Fruit fly (Drosophila melanogaster) whole organism, wandering third instar larva: ENCODE data around the gene klu.

ENCODE experiments used
- Abd-B ChIP-seq: fragments of >200 bp; optimal IDR thresholded peaks from 2 replicates; lab custom pipeline; 2017; ENCODE audit warnings: missing biosample characterization, missing genetic modification characterization
- CG32264 ChIP-seq: fragments of 200-800 bp; sonication (Bioruptor generic); optimal IDR thresholded peaks from 2 replicates; lab custom pipeline; 2016; ENCODE audit warnings: missing biosample characterization, missing genetic modification characterization
- CG9705 ChIP-seq: fragments of 200-800 bp; sonication (Bioruptor generic); optimal IDR thresholded peaks from 2 replicates; lab custom pipeline; 2018; ENCODE audit warnings: missing biosample characterization, mild to moderate bottlenecking, missing genetic modification characterization
- CrebA ChIP-seq: fragments of 200-800 bp; sonication (Bioruptor generic); optimal IDR thresholded peaks from 2 replicates; lab custom pipeline; 2016; ENCODE audit warnings: missing biosample characterization, mild to moderate bottlenecking, missing genetic modification characterization, borderline replicate concordance
- Dfd ChIP-seq: fragments of >200 bp; optimal IDR thresholded peaks from 2 replicates; lab custom pipeline; 2017; ENCODE audit warnings: missing biosample characterization, missing genetic modification characterization
- Dif ChIP-seq: fragments of 200-275, 200-300 bp; sonication (Bioruptor generic); optimal IDR thresholded peaks from 2 replicates; lab custom pipeline; 2018; ENCODE audit warnings: missing biosample characterization, missing genetic modification characterization; ENCODE audit not compliant: partially characterized antibody
- GATAd ChIP-seq: sonication (Bioruptor generic); optimal IDR thresholded peaks from 2 replicates; lab custom pipeline; 2016; ENCODE audit warnings: missing biosample characterization, missing genetic modification characterization
- HLH106 ChIP-seq: fragments of 200-800 bp; optimal IDR thresholded peaks from 3 replicates; lab custom pipeline; 2019; ENCODE audit warnings: missing biosample characterization, mild to moderate bottlenecking, missing genetic modification characterization, moderate library complexity
- Hnf4 ChIP-seq: fragments of 200-800 bp; sonication (Bioruptor generic); optimal IDR thresholded peaks from 2 replicates; lab custom pipeline; 2016; ENCODE audit warnings: missing biosample characterization, mild to moderate bottlenecking, missing genetic modification characterization
- Hr78 ChIP-seq: fragments of >200 bp; optimal IDR thresholded peaks from 2 replicates; lab custom pipeline; 2017; ENCODE audit warnings: missing biosample characterization, missing genetic modification characterization
- Hr83 ChIP-seq: fragments of 200-300 bp; sonication (Bioruptor generic); optimal IDR thresholded peaks from 2 replicates; lab custom pipeline; 2016; ENCODE audit warnings: missing biosample characterization, mild to moderate bottlenecking, missing genetic modification characterization, moderate library complexity; ENCODE audit not compliant: poor library complexity, severe bottlenecking
- Jra ChIP-seq: sonication (Bioruptor generic); optimal IDR thresholded peaks from 2 replicates; lab custom pipeline; 2016; ENCODE audit warnings: missing biosample characterization, missing genetic modification characterization
- Mio ChIP-seq: sonication (Bioruptor generic); optimal IDR thresholded peaks from 2 replicates; lab custom pipeline; 2016; ENCODE audit warnings: missing biosample characterization, missing genetic modification characterization
- Myc ChIP-seq: fragments of >200 bp; optimal IDR thresholded peaks from 2 replicates; lab custom pipeline; 2017
- N ChIP-seq: fragments of >200 bp; optimal IDR thresholded peaks from 2 replicates; lab custom pipeline; 2018; ENCODE audit warnings: missing biosample characterization, missing external identifiers, missing genetic modification characterization
- OdsH ChIP-seq: fragments of 200-800 bp; sonication (Bioruptor generic); optimal IDR thresholded peaks from 2 replicates; lab custom pipeline; 2016; ENCODE audit warnings: missing biosample characterization, mild to moderate bottlenecking, missing genetic modification characterization
- Rel ChIP-seq, 2 experiments: fragments of 200-800 bp; sonication (Bioruptor generic) in 1 of 2; optimal IDR thresholded peaks; 2 replicates in 1 of 2; 3 replicates in 1 of 2; lab custom pipeline; 2016 to 2019; ENCODE audit warnings: mild to moderate bottlenecking in 2 of 2, missing biosample characterization in 2 of 2, missing genetic modification characterization in 2 of 2, moderate library complexity in 1 of 2
- Sp1 ChIP-seq: fragments of 200-800 bp; sonication (Bioruptor generic); optimal IDR thresholded peaks from 3 replicates; lab custom pipeline; 2019; ENCODE audit warnings: missing biosample characterization, mild to moderate bottlenecking, missing genetic modification characterization, moderate library complexity
- Vsx2 ChIP-seq: fragments of 200-300, 225-300 bp; sonication (Bioruptor generic); optimal IDR thresholded peaks from 2 replicates; lab custom pipeline; 2018; ENCODE audit warnings: missing biosample characterization, missing genetic modification characterization; ENCODE audit not compliant: partially characterized antibody
- br ChIP-seq: fragments of 200-800 bp; sonication (Bioruptor generic); optimal IDR thresholded peaks from 2 replicates; lab custom pipeline; 2016; ENCODE audit warnings: missing biosample characterization, missing genetic modification characterization
- brk ChIP-seq: fragments of 200-800 bp; sonication (Bioruptor generic); optimal IDR thresholded peaks from 2 replicates; lab custom pipeline; 2016; ENCODE audit warnings: missing biosample characterization, mild to moderate bottlenecking, missing genetic modification characterization
- dl ChIP-seq, 2 experiments: fragments of 175-275, 200-275 bp in 1 of 2; fragments of 200-275 bp in 1 of 2; sonication (Bioruptor generic); optimal IDR thresholded peaks; lab custom pipeline; 2018; ENCODE audit warnings: mild to moderate bottlenecking in 2 of 2, missing biosample characterization in 2 of 2, missing genetic modification characterization in 2 of 2, moderate library complexity in 2 of 2; ENCODE audit not compliant: partially characterized antibody in 2 of 2, insufficient read depth in 1 of 2
- dmrt93B ChIP-seq: fragments of 200-800 bp; sonication (Bioruptor generic); optimal IDR thresholded peaks from 2 replicates; lab custom pipeline; 2018; ENCODE audit warnings: missing biosample characterization, mild to moderate bottlenecking, missing genetic modification characterization
- dsf ChIP-seq: sonication (Bioruptor generic); optimal IDR thresholded peaks from 2 replicates; lab custom pipeline; 2016; ENCODE audit warnings: missing biosample characterization, missing genetic modification characterization, borderline replicate concordance
- ey ChIP-seq: fragments of 200-800 bp; sonication (Bioruptor generic); optimal IDR thresholded peaks from 2 replicates; lab custom pipeline; 2016; ENCODE audit warnings: missing biosample characterization, missing genetic modification characterization
- foxo ChIP-seq, 2 experiments: fragments of 200-800 bp; sonication (Bioruptor generic); optimal IDR thresholded peaks; 2 replicates in 1 of 2; 3 replicates in 1 of 2; lab custom pipeline; 2016 to 2017; ENCODE audit warnings: missing biosample characterization in 2 of 2, missing genetic modification characterization in 2 of 2
- fru ChIP-seq: fragments of 200-800 bp; sonication (Bioruptor generic); optimal IDR thresholded peaks from 3 replicates; lab custom pipeline; 2016; ENCODE audit warnings: missing biosample characterization, mild to moderate bottlenecking, missing genetic modification characterization
- h ChIP-seq: fragments of 200-800 bp; sonication (Bioruptor generic); optimal IDR thresholded peaks from 3 replicates; lab custom pipeline; 2016; ENCODE audit warnings: missing biosample characterization, mild to moderate bottlenecking, missing genetic modification characterization
- jim ChIP-seq: fragments of 175-275, 200-325 bp; sonication (Bioruptor generic); optimal IDR thresholded peaks from 2 replicates; lab custom pipeline; 2016; ENCODE audit warnings: missing biosample characterization, mild to moderate bottlenecking, missing genetic modification characterization
- lola ChIP-seq: fragments of >200 bp; optimal IDR thresholded peaks from 2 replicates; lab custom pipeline; 2017; ENCODE audit warnings: missing biosample characterization, missing genetic modification characterization
- pan ChIP-seq: fragments of >200 bp; optimal IDR thresholded peaks from 2 replicates; lab custom pipeline; 2017
- psq ChIP-seq: fragments of 200-800 bp; sonication (Bioruptor generic); optimal IDR thresholded peaks from 3 replicates; lab custom pipeline; 2017; ENCODE audit warnings: missing biosample characterization, mild to moderate bottlenecking, missing genetic modification characterization, moderate library complexity
- rgr ChIP-seq: fragments of 200-800 bp; sonication (Bioruptor generic); optimal IDR thresholded peaks from 3 replicates; lab custom pipeline; 2016; ENCODE audit warnings: missing biosample characterization, mild to moderate bottlenecking, missing genetic modification characterization
- sage ChIP-seq: fragments of 200-800 bp; sonication (Bioruptor generic); optimal IDR thresholded peaks from 2 replicates; lab custom pipeline; 2016; ENCODE audit warnings: missing biosample characterization, mild to moderate bottlenecking, missing genetic modification characterization
- sv ChIP-seq: fragments of 200-800 bp; sonication (Bioruptor generic); optimal IDR thresholded peaks from 3 replicates; lab custom pipeline; 2016; ENCODE audit warnings: missing biosample characterization, missing genetic modification characterization
- tai ChIP-seq: sonication (Bioruptor generic); optimal IDR thresholded peaks from 2 replicates; lab custom pipeline; 2016; ENCODE audit warnings: missing biosample characterization, missing genetic modification characterization
- usp ChIP-seq: fragments of >200 bp; optimal IDR thresholded peaks from 2 replicates; lab custom pipeline; 2017; ENCODE audit warnings: missing biosample characterization, missing genetic modification characterization
- woc ChIP-seq: sonication (Bioruptor generic); optimal IDR thresholded peaks from 2 replicates; lab custom pipeline; 2016; ENCODE audit warnings: missing biosample characterization, mild to moderate bottlenecking, missing genetic modification characterization

Gene klu

DNA sequence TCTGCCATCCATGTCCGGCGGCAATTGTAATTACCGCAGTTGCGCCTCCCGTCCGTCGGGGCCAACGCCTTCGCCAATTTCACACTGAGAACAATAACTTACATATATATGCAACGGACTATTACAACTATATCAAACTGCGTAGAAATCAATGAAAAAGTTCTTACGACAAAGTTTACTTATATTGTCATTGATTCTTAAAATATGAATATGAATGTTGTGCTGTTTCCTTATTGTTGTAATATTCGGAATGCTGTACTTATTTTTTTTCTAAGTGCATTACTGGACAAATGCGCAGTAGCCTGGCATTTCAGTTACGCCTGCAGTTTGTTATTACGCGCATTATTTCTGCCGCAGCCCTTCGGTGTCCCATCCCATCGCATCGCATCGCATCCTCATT lies 31.6 kb downstream of the klu start (continued):
- TF ChIP-seq psq (GFP tag; lab: Kevin White, UChicago) (peak; percentile 74), lola (GFP tag; lab: Kevin White, UChicago) (no peak), woc (GFP tag; lab: Kevin White, UChicago) (peak; percentile 55), Mio (no peak), usp (GFP tag; lab: Kevin White, UChicago) (no peak), ey (GFP tag; lab: Kevin White, UChicago) (peak; percentile 75), tai (GFP tag; lab: Kevin White, UChicago) (no peak), GATAd (GFP tag; lab: Kevin White, UChicago) (no peak), Hr78 (no peak), Dfd (GFP tag; lab: Kevin White, UChicago) (no peak), br (peak; percentile 73), Sp1 (peak; percentile 78)

DNA sequence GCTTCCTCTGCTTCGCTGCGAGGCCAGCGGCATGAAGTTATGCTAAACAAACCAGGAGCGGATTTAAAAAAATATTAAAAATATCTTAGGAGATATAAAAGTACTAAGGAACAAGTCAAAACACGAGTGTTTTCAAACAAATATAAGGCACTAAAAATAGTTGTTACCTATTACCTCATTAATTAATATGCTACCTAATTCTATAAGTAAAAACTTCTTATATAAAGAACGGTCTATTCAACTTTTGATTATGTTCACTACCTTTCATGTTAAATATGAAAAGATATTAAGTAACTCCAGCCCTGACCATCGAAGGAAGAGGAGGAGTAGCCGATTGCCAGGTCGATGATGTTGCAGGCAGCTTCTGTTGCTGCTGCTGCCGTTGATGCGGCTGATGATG lies 32.5 kb downstream of the klu start:
- TF ChIP-seq dmrt93B (GFP tag; lab: Kevin White, UChicago) (peak; percentile 85), br (peak; percentile 83), fru (GFP tag; lab: Kevin White, UChicago) (peak; percentile 89), Hnf4 (GFP tag; lab: Kevin White, UChicago) (peak; percentile 65), Dfd (GFP tag; lab: Kevin White, UChicago) (no peak), pan (lab: Kevin White, UChicago) (no peak), Dif (no peak), dl (GFP tag; optimal IDR thresholded peaks at IDR 0.05; lab: Kevin White, UChicago; ENCODE audit: insufficient read depth in 1 of 2, partially characterized antibody in 2 of 2) (no peak), Hr78 (no peak), lola (GFP tag; lab: Kevin White, UChicago) (no peak), ey (GFP tag; lab: Kevin White, UChicago) (peak; percentile 89), brk (peak; percentile 69), Mio (no peak), h (GFP tag; lab: Kevin White, UChicago) (peak; percentile 92), CrebA (GFP tag; lab: Kevin White, UChicago) (peak; percentile 12), jim (GFP tag; lab: Kevin White, UChicago) (no peak), HLH106 (tag; lab: Kevin White, UChicago) (peak; percentile 96), sv (GFP tag; lab: Kevin White, UChicago) (no peak), psq (GFP tag; lab: Kevin White, UChicago) (peak; percentile 90), rgr (GFP tag; lab: Kevin White, UChicago) (peak; percentile 85), Sp1 (peak; percentile 95), tai (GFP tag; lab: Kevin White, UChicago) (peak; percentile 72), GATAd (GFP tag; lab: Kevin White, UChicago) (no peak), OdsH (GFP tag; lab: Kevin White, UChicago) (peak; percentile 89), sage (GFP tag; lab: Kevin White, UChicago) (peak; percentile 70), usp (GFP tag; lab: Kevin White, UChicago) (no peak), woc (GFP tag; lab: Kevin White, UChicago) (peak; percentile 75), N (GFP tag; lab: Kevin White, UChicago) (no peak), CG32264 (GFP tag; lab: Kevin White, UChicago) (no peak), Vsx2 (GFP tag; lab: Kevin White, UChicago) (no peak), Jra (GFP tag; lab: Kevin White, UChicago) (peak; percentile 41), Abd-B (GFP tag; lab: Kevin White, UChicago) (no peak), Rel (GFP tag; optimal IDR thresholded peaks at IDR 0.05; lab: Kevin White, UChicago) (no peak), Rel (tag; optimal IDR thresholded peaks at IDR 0.05; lab: Kevin White, UChicago) (peak; percentile 74), Myc (lab: Kevin White, UChicago) (no peak), dsf (GFP tag; lab: Kevin White, UChicago) (peak; percentile 53), Hr83 (GFP tag; lab: Kevin White, UChicago) (no peak), foxo (GFP tag; optimal IDR thresholded peaks at IDR 0.05; lab: Kevin White, UChicago) (peak in 1 of 2 experiments; percentile 91), CG9705 (GFP tag; lab: Kevin White, UChicago) (peak; percentile 91)
